Worm (Caenorhabditis elegans): ENCODE results near the gene C34E10.10.

DNA sequence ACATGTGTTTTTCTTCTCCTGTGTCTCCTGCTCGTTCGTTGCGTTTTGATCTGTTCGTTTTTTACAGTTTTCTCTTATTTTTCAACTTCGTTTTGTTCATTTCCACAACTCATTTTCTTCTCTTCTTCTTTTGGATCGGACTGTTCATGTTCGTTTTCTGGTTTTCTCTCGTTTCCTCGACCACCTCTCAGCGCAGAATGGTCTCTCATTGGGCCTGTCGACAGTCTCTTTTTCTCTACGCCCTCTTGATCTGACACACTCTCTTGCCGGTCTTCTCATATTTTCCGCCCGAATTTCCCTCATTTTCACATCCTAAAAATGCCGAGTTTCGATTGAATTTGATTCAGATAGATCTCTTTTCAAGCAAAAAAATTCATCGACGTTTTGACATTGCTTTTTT is 46.0 kb downstream of the C34E10.10 start:
- TF ChIP-seq snpc-1.1 (tag; optimal IDR thresholded peaks at IDR 0.05; ENCODE audit: insufficient read depth): no peak
- TF ChIP-seq tlf-1 (GFP tag; optimal IDR thresholded peaks at IDR 0.05): no peak
- no peak for TF ChIP-seq unc-130 (GFP tag; optimal IDR thresholded peaks at IDR 0.05)
- no peak for TF ChIP-seq nfyb-1 (GFP tag; IDR thresholded peaks at IDR 0.05)
- TF ChIP-seq lsl-1 (GFP tag; optimal IDR thresholded peaks at IDR 0.05): no peak
- no peak for TF ChIP-seq atf-7 (tag; optimal IDR thresholded peaks at IDR 0.05)
- no peak for TF ChIP-seq madf-10 (tag; optimal IDR thresholded peaks at IDR 0.05)
- TF ChIP-seq let-607 (tag; optimal IDR thresholded peaks at IDR 0.05): no peak
- TF ChIP-seq snpc-4 (GFP tag; optimal IDR thresholded peaks at IDR 0.05): no peak
- no peak for TF ChIP-seq snpc-4 (tag; optimal IDR thresholded peaks at IDR 0.05)
- no peak for TF ChIP-seq repo-1 (tag; optimal IDR thresholded peaks at IDR 0.05)
- no peak for TF ChIP-seq attf-6 (GFP tag; IDR thresholded peaks at IDR 0.05)
- TF ChIP-seq ztf-26 (tag; optimal IDR thresholded peaks at IDR 0.05): no peak
- no peak for TF ChIP-seq unc-62 (GFP tag; optimal IDR thresholded peaks at IDR 0.05)
- TF ChIP-seq hsf-1 (GFP tag; IDR thresholded peaks at IDR 0.05): no peak
